Fruit fly (Drosophila melanogaster) whole organism, wandering third instar larva: Measurements from ENCODE around the gene ara.

Experiments used
- Abd-B ChIP-seq: fragments of >200 bp; optimal IDR thresholded peaks from 2 replicates; lab custom pipeline; 2017; ENCODE audit warnings: missing biosample characterization, missing genetic modification characterization
- CG32264 ChIP-seq: fragments of 200-800 bp; sonication (Bioruptor generic); optimal IDR thresholded peaks from 2 replicates; lab custom pipeline; 2016; ENCODE audit warnings: missing biosample characterization, missing genetic modification characterization
- CG9705 ChIP-seq: fragments of 200-800 bp; sonication (Bioruptor generic); optimal IDR thresholded peaks from 2 replicates; lab custom pipeline; 2018; ENCODE audit warnings: missing biosample characterization, mild to moderate bottlenecking, missing genetic modification characterization
- CrebA ChIP-seq: fragments of 200-800 bp; sonication (Bioruptor generic); optimal IDR thresholded peaks from 2 replicates; lab custom pipeline; 2016; ENCODE audit warnings: missing biosample characterization, mild to moderate bottlenecking, missing genetic modification characterization, borderline replicate concordance
- Dfd ChIP-seq: fragments of >200 bp; optimal IDR thresholded peaks from 2 replicates; lab custom pipeline; 2017; ENCODE audit warnings: missing biosample characterization, missing genetic modification characterization
- Dif ChIP-seq: fragments of 200-275, 200-300 bp; sonication (Bioruptor generic); optimal IDR thresholded peaks from 2 replicates; lab custom pipeline; 2018; ENCODE audit warnings: missing biosample characterization, missing genetic modification characterization; ENCODE audit not compliant: partially characterized antibody
- GATAd ChIP-seq: sonication (Bioruptor generic); optimal IDR thresholded peaks from 2 replicates; lab custom pipeline; 2016; ENCODE audit warnings: missing biosample characterization, missing genetic modification characterization
- HLH106 ChIP-seq: fragments of 200-800 bp; optimal IDR thresholded peaks from 3 replicates; lab custom pipeline; 2019; ENCODE audit warnings: missing biosample characterization, mild to moderate bottlenecking, missing genetic modification characterization, moderate library complexity
- Hnf4 ChIP-seq: fragments of 200-800 bp; sonication (Bioruptor generic); optimal IDR thresholded peaks from 2 replicates; lab custom pipeline; 2016; ENCODE audit warnings: missing biosample characterization, mild to moderate bottlenecking, missing genetic modification characterization
- Hr78 ChIP-seq: fragments of >200 bp; optimal IDR thresholded peaks from 2 replicates; lab custom pipeline; 2017; ENCODE audit warnings: missing biosample characterization, missing genetic modification characterization
- Hr83 ChIP-seq: fragments of 200-300 bp; sonication (Bioruptor generic); optimal IDR thresholded peaks from 2 replicates; lab custom pipeline; 2016; ENCODE audit warnings: missing biosample characterization, mild to moderate bottlenecking, missing genetic modification characterization, moderate library complexity; ENCODE audit not compliant: poor library complexity, severe bottlenecking
- Jra ChIP-seq: sonication (Bioruptor generic); optimal IDR thresholded peaks from 2 replicates; lab custom pipeline; 2016; ENCODE audit warnings: missing biosample characterization, missing genetic modification characterization
- Mio ChIP-seq: sonication (Bioruptor generic); optimal IDR thresholded peaks from 2 replicates; lab custom pipeline; 2016; ENCODE audit warnings: missing biosample characterization, missing genetic modification characterization
- Myc ChIP-seq: fragments of >200 bp; optimal IDR thresholded peaks from 2 replicates; lab custom pipeline; 2017
- N ChIP-seq: fragments of >200 bp; optimal IDR thresholded peaks from 2 replicates; lab custom pipeline; 2018; ENCODE audit warnings: missing biosample characterization, missing external identifiers, missing genetic modification characterization
- OdsH ChIP-seq: fragments of 200-800 bp; sonication (Bioruptor generic); optimal IDR thresholded peaks from 2 replicates; lab custom pipeline; 2016; ENCODE audit warnings: missing biosample characterization, mild to moderate bottlenecking, missing genetic modification characterization
- Rel ChIP-seq, 2 experiments: fragments of 200-800 bp; sonication (Bioruptor generic) in 1 of 2; optimal IDR thresholded peaks; 2 replicates in 1 of 2; 3 replicates in 1 of 2; lab custom pipeline; 2016 to 2019; ENCODE audit warnings: mild to moderate bottlenecking in 2 of 2, missing biosample characterization in 2 of 2, missing genetic modification characterization in 2 of 2, moderate library complexity in 1 of 2
- Sp1 ChIP-seq: fragments of 200-800 bp; sonication (Bioruptor generic); optimal IDR thresholded peaks from 3 replicates; lab custom pipeline; 2019; ENCODE audit warnings: missing biosample characterization, mild to moderate bottlenecking, missing genetic modification characterization, moderate library complexity
- Vsx2 ChIP-seq: fragments of 200-300, 225-300 bp; sonication (Bioruptor generic); optimal IDR thresholded peaks from 2 replicates; lab custom pipeline; 2018; ENCODE audit warnings: missing biosample characterization, missing genetic modification characterization; ENCODE audit not compliant: partially characterized antibody
- br ChIP-seq: fragments of 200-800 bp; sonication (Bioruptor generic); optimal IDR thresholded peaks from 2 replicates; lab custom pipeline; 2016; ENCODE audit warnings: missing biosample characterization, missing genetic modification characterization
- brk ChIP-seq: fragments of 200-800 bp; sonication (Bioruptor generic); optimal IDR thresholded peaks from 2 replicates; lab custom pipeline; 2016; ENCODE audit warnings: missing biosample characterization, mild to moderate bottlenecking, missing genetic modification characterization
- dl ChIP-seq, 2 experiments: fragments of 175-275, 200-275 bp in 1 of 2; fragments of 200-275 bp in 1 of 2; sonication (Bioruptor generic); optimal IDR thresholded peaks; lab custom pipeline; 2018; ENCODE audit warnings: mild to moderate bottlenecking in 2 of 2, missing biosample characterization in 2 of 2, missing genetic modification characterization in 2 of 2, moderate library complexity in 2 of 2; ENCODE audit not compliant: partially characterized antibody in 2 of 2, insufficient read depth in 1 of 2
- dmrt93B ChIP-seq: fragments of 200-800 bp; sonication (Bioruptor generic); optimal IDR thresholded peaks from 2 replicates; lab custom pipeline; 2018; ENCODE audit warnings: missing biosample characterization, mild to moderate bottlenecking, missing genetic modification characterization
- dsf ChIP-seq: sonication (Bioruptor generic); optimal IDR thresholded peaks from 2 replicates; lab custom pipeline; 2016; ENCODE audit warnings: missing biosample characterization, missing genetic modification characterization, borderline replicate concordance
- ey ChIP-seq: fragments of 200-800 bp; sonication (Bioruptor generic); optimal IDR thresholded peaks from 2 replicates; lab custom pipeline; 2016; ENCODE audit warnings: missing biosample characterization, missing genetic modification characterization
- foxo ChIP-seq, 2 experiments: fragments of 200-800 bp; sonication (Bioruptor generic); optimal IDR thresholded peaks; 2 replicates in 1 of 2; 3 replicates in 1 of 2; lab custom pipeline; 2016 to 2017; ENCODE audit warnings: missing biosample characterization in 2 of 2, missing genetic modification characterization in 2 of 2
- fru ChIP-seq: fragments of 200-800 bp; sonication (Bioruptor generic); optimal IDR thresholded peaks from 3 replicates; lab custom pipeline; 2016; ENCODE audit warnings: missing biosample characterization, mild to moderate bottlenecking, missing genetic modification characterization
- h ChIP-seq: fragments of 200-800 bp; sonication (Bioruptor generic); optimal IDR thresholded peaks from 3 replicates; lab custom pipeline; 2016; ENCODE audit warnings: missing biosample characterization, mild to moderate bottlenecking, missing genetic modification characterization
- jim ChIP-seq: fragments of 175-275, 200-325 bp; sonication (Bioruptor generic); optimal IDR thresholded peaks from 2 replicates; lab custom pipeline; 2016; ENCODE audit warnings: missing biosample characterization, mild to moderate bottlenecking, missing genetic modification characterization
- lola ChIP-seq: fragments of >200 bp; optimal IDR thresholded peaks from 2 replicates; lab custom pipeline; 2017; ENCODE audit warnings: missing biosample characterization, missing genetic modification characterization
- pan ChIP-seq: fragments of >200 bp; optimal IDR thresholded peaks from 2 replicates; lab custom pipeline; 2017
- psq ChIP-seq: fragments of 200-800 bp; sonication (Bioruptor generic); optimal IDR thresholded peaks from 3 replicates; lab custom pipeline; 2017; ENCODE audit warnings: missing biosample characterization, mild to moderate bottlenecking, missing genetic modification characterization, moderate library complexity
- rgr ChIP-seq: fragments of 200-800 bp; sonication (Bioruptor generic); optimal IDR thresholded peaks from 3 replicates; lab custom pipeline; 2016; ENCODE audit warnings: missing biosample characterization, mild to moderate bottlenecking, missing genetic modification characterization
- sage ChIP-seq: fragments of 200-800 bp; sonication (Bioruptor generic); optimal IDR thresholded peaks from 2 replicates; lab custom pipeline; 2016; ENCODE audit warnings: missing biosample characterization, mild to moderate bottlenecking, missing genetic modification characterization
- sv ChIP-seq: fragments of 200-800 bp; sonication (Bioruptor generic); optimal IDR thresholded peaks from 3 replicates; lab custom pipeline; 2016; ENCODE audit warnings: missing biosample characterization, missing genetic modification characterization
- tai ChIP-seq: sonication (Bioruptor generic); optimal IDR thresholded peaks from 2 replicates; lab custom pipeline; 2016; ENCODE audit warnings: missing biosample characterization, missing genetic modification characterization
- usp ChIP-seq: fragments of >200 bp; optimal IDR thresholded peaks from 2 replicates; lab custom pipeline; 2017; ENCODE audit warnings: missing biosample characterization, missing genetic modification characterization
- woc ChIP-seq: sonication (Bioruptor generic); optimal IDR thresholded peaks from 2 replicates; lab custom pipeline; 2016; ENCODE audit warnings: missing biosample characterization, mild to moderate bottlenecking, missing genetic modification characterization

Gene ara

dm6 chr3L:12640719-12641118 is 60.2 kb downstream of the ara start:
- TF ChIP-seq N (GFP tag; lab: Kevin White, UChicago) (no peak), usp (no peak), br (GFP tag; lab: Kevin White, UChicago) (no peak), rgr (GFP tag; lab: Kevin White, UChicago) (no peak), CG9705 (GFP tag; lab: Kevin White, UChicago) (no peak), pan (lab: Kevin White, UChicago) (no peak), Mio (GFP tag; lab: Kevin White, UChicago) (no peak), sage (GFP tag; lab: Kevin White, UChicago) (no peak), Myc (no peak), Hr78 (GFP tag; lab: Kevin White, UChicago) (no peak), CrebA (GFP tag; lab: Kevin White, UChicago) (no peak), ey (no peak), Dif (GFP tag; lab: Kevin White, UChicago) (no peak), lola (no peak)

dm6 chr3L:12642339-12642895 is 61.9 kb downstream of the ara start:
- TF ChIP-seq N (GFP tag; lab: Kevin White, UChicago) (no peak), dl (GFP tag; optimal IDR thresholded peaks at IDR 0.05; lab: Kevin White, UChicago; ENCODE audit: insufficient read depth in 1 of 2, partially characterized antibody in 2 of 2) (no peak), jim (GFP tag; lab: Kevin White, UChicago) (no peak), br (GFP tag; lab: Kevin White, UChicago) (no peak), tai (GFP tag; lab: Kevin White, UChicago) (no peak), OdsH (GFP tag; lab: Kevin White, UChicago) (no peak), GATAd (GFP tag; lab: Kevin White, UChicago) (no peak), Hr83 (no peak), dmrt93B (no peak), Dif (GFP tag; lab: Kevin White, UChicago) (no peak), Hnf4 (GFP tag; lab: Kevin White, UChicago) (no peak), CG32264 (GFP tag; lab: Kevin White, UChicago) (no peak)

- TF ChIP-seq jim (GFP tag; lab: Kevin White, UChicago) (no peak), Sp1 (GFP tag; lab: Kevin White, UChicago) (peak; percentile 40), lola (no peak), Vsx2 (peak; percentile 97), Hr78 (GFP tag; lab: Kevin White, UChicago) (no peak), OdsH (GFP tag; lab: Kevin White, UChicago) (no peak), foxo (GFP tag; optimal IDR thresholded peaks at IDR 0.05; lab: Kevin White, UChicago) (peak in 1 of 2 experiments; percentile 53), Mio (GFP tag; lab: Kevin White, UChicago) (no peak), dsf (GFP tag; lab: Kevin White, UChicago) (no peak), CrebA (GFP tag; lab: Kevin White, UChicago) (no peak), dmrt93B (peak; percentile 29), Hnf4 (GFP tag; lab: Kevin White, UChicago) (no peak), usp (no peak), woc (GFP tag; lab: Kevin White, UChicago) (no peak), h (peak; percentile 18), N (GFP tag; lab: Kevin White, UChicago) (no peak), CG32264 (GFP tag; lab: Kevin White, UChicago) (no peak), ey (no peak), Myc (no peak), sv (GFP tag; lab: Kevin White, UChicago) (no peak), rgr (GFP tag; lab: Kevin White, UChicago) (no peak), pan (lab: Kevin White, UChicago) (no peak), Jra (GFP tag; lab: Kevin White, UChicago) (no peak), Rel (GFP tag; optimal IDR thresholded peaks at IDR 0.05; lab: Kevin White, UChicago) (no peak), Rel (tag; optimal IDR thresholded peaks at IDR 0.05; lab: Kevin White, UChicago) (no peak), sage (GFP tag; lab: Kevin White, UChicago) (no peak), brk (GFP tag; lab: Kevin White, UChicago) (no peak), dl (GFP tag; optimal IDR thresholded peaks at IDR 0.05; lab: Kevin White, UChicago; ENCODE audit: insufficient read depth in 1 of 2, partially characterized antibody in 2 of 2) (no peak), br (GFP tag; lab: Kevin White, UChicago) (no peak), fru (no peak), tai (GFP tag; lab: Kevin White, UChicago) (no peak), Dfd (GFP tag; lab: Kevin White, UChicago) (no peak), GATAd (GFP tag; lab: Kevin White, UChicago) (no peak), Dif (GFP tag; lab: Kevin White, UChicago) (no peak), Hr83 (no peak), HLH106 (tag; lab: Kevin White, UChicago) (peak; percentile 68), CG9705 (GFP tag; lab: Kevin White, UChicago) (peak; percentile 5), Abd-B (GFP tag; lab: Kevin White, UChicago) (no peak), psq (GFP tag; lab: Kevin White, UChicago) (peak; percentile 22)
These were observed 63.6 kb downstream of the ara start for dm6 chr3L:12643820-12644744.
